Worm (Caenorhabditis elegans): Measurements from ENCODE around the gene C34F11.8.

The C34F11.8 gene

DNA sequence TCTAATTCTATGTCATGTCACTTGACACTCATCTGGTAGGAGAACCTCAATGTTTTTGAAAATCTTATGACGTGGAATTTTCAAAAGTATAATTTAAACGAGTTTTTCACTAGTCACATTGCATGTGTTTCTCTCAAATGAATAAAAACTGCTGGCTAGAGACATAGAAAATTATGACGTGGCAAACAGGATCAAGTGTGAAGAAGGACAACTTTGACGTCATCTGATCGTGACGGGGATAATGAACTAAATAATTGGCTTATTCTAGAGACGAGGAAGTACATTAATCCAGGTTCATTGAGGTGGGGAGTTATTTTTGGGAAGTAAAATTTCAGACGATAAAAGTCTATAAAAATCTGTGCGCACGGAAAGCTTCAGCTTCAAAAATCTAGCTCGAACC lies 27.6 kb downstream of the C34F11.8 start:
- TF ChIP-seq daf-19 (GFP tag; conservative IDR thresholded peaks at IDR 0.05), result no peak
- no peak for TF ChIP-seq pqm-1 (tag; optimal IDR thresholded peaks at IDR 0.05)
- no peak for TF ChIP-seq F26F4.8 (GFP tag; conservative IDR thresholded peaks at IDR 0.05)
- TF ChIP-seq F44E2.7 (GFP tag; IDR thresholded peaks at IDR 0.05), result no peak
- TF ChIP-seq hlh-11 (tag; optimal IDR thresholded peaks at IDR 0.05), result no peak
- no peak for TF ChIP-seq ZK337.2 (GFP tag; IDR thresholded peaks at IDR 0.05)
- TF ChIP-seq nhr-48 (tag; optimal IDR thresholded peaks at IDR 0.05), result no peak
- TF ChIP-seq Y75B8A.6 (GFP tag; IDR thresholded peaks at IDR 0.05), result no peak
- TF ChIP-seq daf-16 (GFP tag; optimal IDR thresholded peaks at IDR 0.05), result no peak
- TF ChIP-seq daf-16 (tag; optimal IDR thresholded peaks at IDR 0.05), result no peak
- TF ChIP-seq nhr-102 (tag; optimal IDR thresholded peaks at IDR 0.05), result no peak
- no peak for TF ChIP-seq aly-2 (tag; optimal IDR thresholded peaks at IDR 0.05)
- no peak for TF ChIP-seq nhr-11 (tag; optimal IDR thresholded peaks at IDR 0.05)
- no peak for TF ChIP-seq spr-1 (tag; optimal IDR thresholded peaks at IDR 0.05)
- TF ChIP-seq pha-4 (GFP tag; IDR thresholded peaks at IDR 0.05), result no peak
- no peak for TF ChIP-seq pha-4 (tag; optimal IDR thresholded peaks at IDR 0.05)

DNA sequence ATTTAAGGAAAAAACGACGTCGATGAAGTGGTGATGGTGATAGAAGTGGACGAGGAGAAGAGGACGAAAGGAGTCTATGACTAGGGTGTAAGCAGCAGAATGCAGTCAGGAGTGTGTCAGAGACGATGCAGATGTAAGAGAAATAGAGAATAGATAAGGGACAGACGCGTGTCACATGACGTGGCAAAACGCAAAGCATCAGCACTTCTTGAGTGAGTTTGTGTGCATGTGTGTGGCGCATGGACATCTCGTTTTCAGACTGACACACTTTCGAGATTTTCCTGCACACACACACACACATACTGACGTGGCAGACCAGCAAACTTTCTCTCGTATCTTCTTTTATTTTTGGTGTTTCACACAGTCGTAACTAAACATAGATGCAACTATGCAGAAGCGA lies 28.3 kb downstream of the C34F11.8 start:
- peak; percentile 62 for TF ChIP-seq spr-1 (tag; optimal IDR thresholded peaks at IDR 0.05)
- TF ChIP-seq pqm-1 (tag; optimal IDR thresholded peaks at IDR 0.05), result peak; percentile 57
- TF ChIP-seq pha-4 (GFP tag; IDR thresholded peaks at IDR 0.05), result no peak
- TF ChIP-seq pha-4 (tag; optimal IDR thresholded peaks at IDR 0.05), result no peak
- TF ChIP-seq vab-7 (GFP tag; IDR thresholded peaks at IDR 0.05), result no peak
- TF ChIP-seq snpc-4 (tag; optimal IDR thresholded peaks at IDR 0.05), result no peak
- no peak for TF ChIP-seq dpl-1 (GFP tag; optimal IDR thresholded peaks at IDR 0.05)
- TF ChIP-seq mdt-29 (GFP tag; IDR thresholded peaks at IDR 0.05), result peak; percentile 53; the same call in 1 of the 2 replicates
- peak; percentile 95 for TF ChIP-seq hlh-11 (tag; optimal IDR thresholded peaks at IDR 0.05)
- no peak for TF ChIP-seq ceh-28 (tag; optimal IDR thresholded peaks at IDR 0.05)
- TF ChIP-seq nhr-25 (tag; optimal IDR thresholded peaks at IDR 0.05; ENCODE audit: borderline replicate concordance, insufficient read depth), result peak; percentile 49
- no peak for TF ChIP-seq nhr-41 (GFP tag; IDR thresholded peaks at IDR 0.05)
- no peak for TF ChIP-seq nhr-111 (GFP tag; optimal IDR thresholded peaks at IDR 0.05)
- no peak for TF ChIP-seq cey-2 (tag; optimal IDR thresholded peaks at IDR 0.05; ENCODE audit: borderline replicate concordance, insufficient read depth)
- TF ChIP-seq zfp-2 (tag; optimal IDR thresholded peaks at IDR 0.05), result no peak
- peak; percentile 61 for TF ChIP-seq nhr-77 (tag; optimal IDR thresholded peaks at IDR 0.05)
- TF ChIP-seq ces-1 (GFP tag; optimal IDR thresholded peaks at IDR 0.05), result no peak
- no peak for TF ChIP-seq R02D3.7 (tag; optimal IDR thresholded peaks at IDR 0.05)
- no peak for TF ChIP-seq ceh-32 (tag; optimal IDR thresholded peaks at IDR 0.05; ENCODE audit: poor library complexity)
- TF ChIP-seq madf-5 (GFP tag; IDR thresholded peaks at IDR 0.05), result no peak
- peak; percentile 20 for TF ChIP-seq nhr-10 (tag; optimal IDR thresholded peaks at IDR 0.05)
- TF ChIP-seq ctbp-1 (GFP tag; IDR thresholded peaks at IDR 0.05), result peak; percentile 15; the same call in 1 of the 2 replicates
- peak; percentile 98 for TF ChIP-seq hlh-30 (tag; optimal IDR thresholded peaks at IDR 0.05; ENCODE audit: insufficient read depth)
- TF ChIP-seq lin-39 (tag; optimal IDR thresholded peaks at IDR 0.05), result no peak
- TF ChIP-seq lsy-2 (tag; optimal IDR thresholded peaks at IDR 0.05), result peak; percentile 54 to 74
- peak; percentile 57; the same call in 1 of the 2 replicates for TF ChIP-seq nhr-42 (GFP tag; IDR thresholded peaks at IDR 0.05)
- peak; percentile 49 for TF ChIP-seq rbr-2 (tag; optimal IDR thresholded peaks at IDR 0.05)
- TF ChIP-seq mxl-3 (GFP tag; optimal IDR thresholded peaks at IDR 0.05), result peak; percentile 94
- TF ChIP-seq nhr-237 (tag; optimal IDR thresholded peaks at IDR 0.05), result no peak
- peak; percentile 67 for TF ChIP-seq hmg-1.1 (GFP tag; IDR thresholded peaks at IDR 0.05)
- no peak for TF ChIP-seq ZK546.5 (tag; optimal IDR thresholded peaks at IDR 0.05)
- TF ChIP-seq lin-29 (GFP tag; IDR thresholded peaks at IDR 0.05), result no peak
- TF ChIP-seq ztf-7 (tag; optimal IDR thresholded peaks at IDR 0.05), result peak; percentile 5
- TF ChIP-seq Y5F2A.4 (GFP tag; optimal IDR thresholded peaks at IDR 0.05), result no peak
- peak; percentile 98 for TF ChIP-seq aha-1 (tag)
- peak; percentile 17 for TF ChIP-seq jun-1 (tag; optimal IDR thresholded peaks at IDR 0.05)
- peak; percentile 81 for TF ChIP-seq nhr-28 (tag; optimal IDR thresholded peaks at IDR 0.05)
- TF ChIP-seq aly-2 (tag; optimal IDR thresholded peaks at IDR 0.05), result no peak
- no peak for TF ChIP-seq tag-97 (GFP tag; IDR thresholded peaks at IDR 0.05)
- peak; percentile 54 for TF ChIP-seq lin-38 (GFP tag; IDR thresholded peaks at IDR 0.05)
- no peak for TF ChIP-seq F26F4.8 (GFP tag; conservative IDR thresholded peaks at IDR 0.05)
